Fruit fly (Drosophila melanogaster) whole organism, embryonic: ENCODE data around the gene CG7016.
A peak's percentile ranks its signal among the peaks of the same experiment; 100 is the strongest.

Experiments
- Blimp-1 ChIP-seq: fragments of 200-800 bp; sonication (Bioruptor generic); optimal IDR thresholded peaks from 3 replicates; lab custom pipeline; 2018; ENCODE audit warnings: missing biosample characterization, missing genetic modification characterization, mild to moderate bottlenecking, moderate library complexity, missing genetic modification reagents
- CG10543 ChIP-seq: fragments of 200-800 bp; sonication (Bioruptor generic); optimal IDR thresholded peaks from 3 replicates; lab custom pipeline; 2017; ENCODE audit warnings: missing biosample characterization, mild to moderate bottlenecking, missing genetic modification characterization, moderate library complexity
- CG10959 ChIP-seq: fragments of 200-800 bp; sonication (Bioruptor generic); IDR thresholded peaks from 2 replicates; pipeline ENCODE4 v1.3.6; 2022; ENCODE audit warnings: missing biosample characterization, missing genetic modification characterization
- CG11696 ChIP-seq: fragments of 200-800 bp; sonication (Bioruptor generic); IDR thresholded peaks from 2 replicates; pipeline ENCODE4 v1.3.6; 2022; ENCODE audit warnings: missing biosample characterization, missing genetic modification characterization
- CG13894 ChIP-seq: fragments of 200-800 bp; sonication (Bioruptor generic); optimal IDR thresholded peaks from 3 replicates; lab custom pipeline; 2018; ENCODE audit warnings: missing biosample characterization, mild to moderate bottlenecking, missing genetic modification characterization, moderate library complexity
- CG15514 ChIP-seq: fragments of 200-800 bp; sonication (Bioruptor generic); optimal IDR thresholded peaks from 3 replicates; lab custom pipeline; 2017; ENCODE audit warnings: missing biosample characterization, missing genetic modification characterization, mild to moderate bottlenecking, moderate library complexity, missing genetic modification reagents
- CG16813 ChIP-seq: fragments of 200-800 bp; sonication (Bioruptor generic); IDR thresholded peaks from 3 replicates; pipeline ENCODE4 v1.3.6; 2022; ENCODE audit warnings: missing biosample characterization, missing genetic modification characterization; ENCODE audit not compliant: partially characterized antibody
- CG17612 ChIP-seq: fragments of 200-800 bp; sonication (Bioruptor generic); IDR thresholded peaks from 2 replicates; pipeline ENCODE4 v1.3.6; 2022; ENCODE audit warnings: missing biosample characterization, missing genetic modification characterization
- CG2116 ChIP-seq: fragments of 200-800 bp; sonication (Bioruptor generic); optimal IDR thresholded peaks from 3 replicates; lab custom pipeline; 2018; ENCODE audit warnings: missing biosample characterization, mild to moderate bottlenecking, missing genetic modification characterization
- CG2712 ChIP-seq: fragments of 200-800 bp; optimal IDR thresholded peaks from 3 replicates; lab custom pipeline; 2019; ENCODE audit warnings: missing biosample characterization, mild to moderate bottlenecking, missing genetic modification characterization, moderate library complexity
- CG3163 ChIP-seq: fragments of 200-800 bp; sonication (Bioruptor generic); optimal IDR thresholded peaks from 3 replicates; lab custom pipeline; 2016; ENCODE audit warnings: missing biosample characterization, missing genetic modification characterization
- CG3281 ChIP-seq: fragments of 200-800 bp; sonication (Bioruptor generic); optimal IDR thresholded peaks from 3 replicates; lab custom pipeline; 2017; ENCODE audit warnings: missing biosample characterization, mild to moderate bottlenecking, missing genetic modification characterization
- CG33557 ChIP-seq: fragments of 200-800 bp; sonication (Bioruptor generic); optimal IDR thresholded peaks from 2 replicates; lab custom pipeline; 2019; ENCODE audit warnings: missing biosample characterization, mild to moderate bottlenecking, missing genetic modification characterization, moderate library complexity
- CG6854 ChIP-seq: fragments of 200-800 bp; sonication (Bioruptor generic); optimal IDR thresholded peaks from 3 replicates; lab custom pipeline; 2017; ENCODE audit warnings: missing biosample characterization, mild to moderate bottlenecking, missing genetic modification characterization
- CG9437 ChIP-seq: fragments of 200-800 bp; sonication (Bioruptor generic); optimal IDR thresholded peaks from 2 replicates; lab custom pipeline; 2018; ENCODE audit warnings: missing biosample characterization, mild to moderate bottlenecking, missing genetic modification characterization
- CG9876 ChIP-seq: fragments of 200-800 bp; sonication (Bioruptor generic); optimal IDR thresholded peaks from 2 replicates; lab custom pipeline; 2016; ENCODE audit warnings: missing biosample characterization, missing genetic modification characterization
- Dfd ChIP-seq, 2 experiments: fragments of >200 bp; optimal IDR thresholded peaks; 2 replicates each; lab custom pipeline; 2017; ENCODE audit warnings: missing biosample characterization in 2 of 2, missing genetic modification characterization in 2 of 2
- GATAe ChIP-seq: fragments of 200-800 bp; sonication (Bioruptor generic); conservative IDR thresholded peaks from 2 replicates; pipeline ENCODE4 v1.3.6; 2022; ENCODE audit warnings: missing biosample characterization, missing genetic modification characterization
- Gug ChIP-seq: fragments of 200-800 bp; sonication (Bioruptor generic); IDR thresholded peaks from 4 replicates; pipeline ENCODE4 v1.3.6; 2022; ENCODE audit warnings: missing biosample characterization, missing genetic modification characterization
- HLHmδ ChIP-seq: fragments of 200-800 bp; sonication (Bioruptor generic); optimal IDR thresholded peaks from 2 replicates; lab custom pipeline; 2018; ENCODE audit warnings: missing biosample characterization, mild to moderate bottlenecking, missing genetic modification characterization, moderate library complexity
- Lpt ChIP-seq: fragments of >200 bp; optimal IDR thresholded peaks from 2 replicates; lab custom pipeline; 2018; ENCODE audit warnings: missing biosample characterization, missing genetic modification characterization
- Mad ChIP-seq: fragments of 200-800 bp; sonication (Bioruptor generic); optimal IDR thresholded peaks from 2 replicates; lab custom pipeline; 2016; ENCODE audit warnings: missing biosample characterization, missing genetic modification characterization
- NC2α ChIP-seq: fragments of 200-800 bp; sonication (Bioruptor generic); optimal IDR thresholded peaks from 2 replicates; lab custom pipeline; 2016; ENCODE audit warnings: missing biosample characterization, missing genetic modification characterization
- Nf-YA ChIP-seq: fragments of 200-800 bp; sonication (Bioruptor generic); IDR thresholded peaks from 2 replicates; pipeline ENCODE4 v1.3.6; 2022; ENCODE audit warnings: missing biosample characterization, missing genetic modification characterization
- Sry-δ ChIP-seq: fragments of 200-800 bp; sonication (Bioruptor generic); optimal IDR thresholded peaks from 2 replicates; lab custom pipeline; 2016; ENCODE audit warnings: missing biosample characterization, missing genetic modification characterization
- ap ChIP-seq: fragments of 200-800 bp; sonication (Bioruptor generic); IDR thresholded peaks from 2 replicates; pipeline ENCODE4 v1.3.6; 2022; ENCODE audit warnings: missing biosample characterization, missing genetic modification characterization
- bsh ChIP-seq, 2 experiments: fragments of 200-800 bp; sonication (Bioruptor generic); optimal IDR thresholded peaks; 2 replicates each; lab custom pipeline; 2017 to 2018; ENCODE audit warnings: mild to moderate bottlenecking in 2 of 2, missing biosample characterization in 2 of 2, missing genetic modification characterization in 2 of 2, moderate library complexity in 1 of 2
- corto ChIP-seq: fragments of 200-800 bp; sonication (Bioruptor generic); optimal IDR thresholded peaks from 2 replicates; lab custom pipeline; 2016; ENCODE audit warnings: missing biosample characterization, mild to moderate bottlenecking, missing genetic modification characterization, moderate library complexity
- dimm ChIP-seq: fragments of 200-800 bp; sonication (Bioruptor generic); IDR thresholded peaks from 2 replicates; pipeline ENCODE4 v1.3.6; 2022; ENCODE audit warnings: missing biosample characterization, missing genetic modification characterization
- dmrt11E ChIP-seq: fragments of 200-800 bp; sonication (Bioruptor generic); optimal IDR thresholded peaks from 3 replicates; lab custom pipeline; 2018; ENCODE audit warnings: missing biosample characterization, mild to moderate bottlenecking, missing genetic modification characterization, moderate library complexity
- ewg ChIP-seq: fragments of 200-800 bp; sonication (Bioruptor generic); optimal IDR thresholded peaks from 3 replicates; lab custom pipeline; 2017; ENCODE audit warnings: mild to moderate bottlenecking, missing biosample characterization, missing genetic modification reagents, missing genetic modification characterization
- exex ChIP-seq: fragments of 200-800 bp; sonication (Bioruptor generic); optimal IDR thresholded peaks from 4 replicates; lab custom pipeline; 2018; ENCODE audit warnings: missing biosample characterization, mild to moderate bottlenecking, missing genetic modification characterization, moderate library complexity
- fd3F ChIP-seq: fragments of 200-800 bp; sonication (Bioruptor generic); optimal IDR thresholded peaks from 2 replicates; lab custom pipeline; 2018; ENCODE audit warnings: missing biosample characterization, mild to moderate bottlenecking, missing genetic modification characterization, moderate library complexity
- fd96Cb ChIP-seq: fragments of 200-800 bp; sonication (Bioruptor generic); optimal IDR thresholded peaks from 2 replicates; lab custom pipeline; 2018; ENCODE audit warnings: missing biosample characterization, mild to moderate bottlenecking, missing genetic modification characterization, moderate library complexity
- hbn ChIP-seq: fragments of 200-800 bp; sonication (Bioruptor generic); IDR thresholded peaks from 2 replicates; pipeline ENCODE4 v1.3.6; 2022; ENCODE audit warnings: missing biosample characterization, missing genetic modification characterization; ENCODE audit not compliant: partially characterized antibody
- jigr1 ChIP-seq: fragments of 200-800 bp; sonication (Bioruptor generic); IDR thresholded peaks from 3 replicates; pipeline ENCODE4 v1.3.6; 2022; ENCODE audit warnings: missing biosample characterization, missing genetic modification characterization
- lov ChIP-seq, 2 experiments: fragments of 200-800 bp in 1 of 2; fragments of >200 bp in 1 of 2; sonication (Bioruptor generic) in 1 of 2; IDR thresholded peaks in 1 of 2; optimal IDR thresholded peaks in 1 of 2; 2 replicates in 1 of 2; 3 replicates in 1 of 2; pipeline versions ENCODE4 v1.3.6 to Lab custom; 2017 to 2022; ENCODE audit warnings: missing biosample characterization in 1 of 2, missing genetic modification characterization in 1 of 2
- mirr ChIP-seq: fragments of 200-800 bp; sonication (Bioruptor generic); optimal IDR thresholded peaks from 3 replicates; lab custom pipeline; 2018; ENCODE audit warnings: missing biosample characterization, mild to moderate bottlenecking, missing genetic modification characterization
- nerfin-1 ChIP-seq: fragments of 200-800 bp; sonication (Bioruptor generic); optimal IDR thresholded peaks from 3 replicates; lab custom pipeline; 2019; ENCODE audit warnings: missing biosample characterization, mild to moderate bottlenecking, missing genetic modification characterization, moderate library complexity
- pros ChIP-seq: fragments of 200-800 bp; sonication (Bioruptor generic); optimal IDR thresholded peaks from 3 replicates; lab custom pipeline; 2019; ENCODE audit warnings: missing biosample characterization, mild to moderate bottlenecking, missing genetic modification characterization, moderate library complexity
- rib ChIP-seq: fragments of 200-800 bp; sonication (Bioruptor generic); IDR thresholded peaks from 2 replicates; pipeline ENCODE4 v1.3.6; 2022; ENCODE audit warnings: missing biosample characterization, missing genetic modification characterization
- schlank ChIP-seq: fragments of 200-800 bp; sonication (Bioruptor generic); optimal IDR thresholded peaks from 2 replicates; lab custom pipeline; 2018; ENCODE audit warnings: missing biosample characterization, mild to moderate bottlenecking, missing genetic modification characterization
- sima ChIP-seq: fragments of 200-800 bp; sonication (Bioruptor generic); optimal IDR thresholded peaks from 2 replicates; lab custom pipeline; 2016; ENCODE audit warnings: missing biosample characterization, missing genetic modification characterization
- ssp ChIP-seq: fragments of 200-800 bp; sonication (Bioruptor generic); IDR thresholded peaks from 2 replicates; pipeline ENCODE4 v1.3.6; 2022; ENCODE audit warnings: missing biosample characterization, missing genetic modification characterization
- trem ChIP-seq: fragments of 200-800 bp; optimal IDR thresholded peaks from 3 replicates; lab custom pipeline; 2019; ENCODE audit warnings: missing biosample characterization, mild to moderate bottlenecking, missing genetic modification characterization, moderate library complexity
- wor ChIP-seq: fragments of 200-800 bp; sonication (Bioruptor generic); IDR thresholded peaks from 2 replicates; pipeline ENCODE4 v1.3.6; 2022; ENCODE audit warnings: missing biosample characterization, missing genetic modification characterization
- zf30C ChIP-seq: fragments of 200-800 bp; sonication (Bioruptor generic); optimal IDR thresholded peaks from 3 replicates; lab custom pipeline; 2018; ENCODE audit warnings: missing biosample characterization, mild to moderate bottlenecking, missing genetic modification characterization
- zfh1 ChIP-seq: fragments of 200-800 bp; sonication (Bioruptor generic); IDR thresholded peaks from 3 replicates; pipeline ENCODE4 v1.3.6; 2022; ENCODE audit warnings: missing biosample characterization, missing genetic modification characterization

The CG7016 gene

DNA sequence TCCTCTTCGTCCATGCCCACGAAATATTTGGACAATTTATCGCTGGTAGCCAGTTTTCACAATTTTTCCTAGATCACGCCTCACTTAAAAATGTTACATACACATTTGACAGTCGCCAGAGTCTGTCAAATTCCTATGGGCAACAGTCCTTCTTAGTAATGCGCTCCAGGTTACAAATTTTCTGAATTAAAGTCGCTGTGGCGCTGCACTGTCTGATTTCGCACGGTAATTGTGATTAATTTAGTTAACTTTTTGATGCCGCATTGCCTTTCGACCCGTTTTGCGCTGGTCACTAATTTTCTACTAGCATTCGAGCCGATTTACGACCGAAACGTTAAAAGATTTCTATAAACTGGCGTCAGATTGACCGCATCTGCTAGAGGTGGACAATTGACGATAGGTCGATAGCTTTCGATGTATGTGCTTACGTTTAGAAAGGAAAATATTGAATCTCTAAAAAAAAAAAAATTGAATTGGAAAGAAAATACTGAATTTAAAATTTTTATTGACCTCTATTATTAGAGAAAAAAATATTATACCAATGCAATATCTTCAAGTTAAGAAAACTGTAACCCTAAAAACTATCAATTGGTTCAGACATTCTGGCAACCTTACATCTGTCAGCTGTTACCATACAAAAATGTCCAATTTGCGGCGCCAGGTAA lies 49.0 kb upstream of the CG7016 start, which contains the start of the genes lili and CG34150 (continued):
- TF ChIP-seq HLHmδ (GFP tag; lab: Kevin White, UChicago) (no peak), Dfd (GFP tag; optimal IDR thresholded peaks at IDR 0.05; lab: Kevin White, UChicago) (no peak), Lpt (GFP tag; lab: Kevin White, UChicago) (no peak), NC2α (GFP tag; lab: Kevin White, UChicago) (no peak), zf30C (GFP tag; lab: Kevin White, UChicago) (peak; percentile 22), nerfin-1 (tag; lab: Kevin White, UChicago) (peak; percentile 97), dimm (GFP tag; lab: Robert Waterston, UW) (no peak), CG17612 (GFP tag; lab: Robert Waterston, UW) (0 out of 2 replicates have a peak, but pooled peaks have one; percentile 36), CG3163 (peak; percentile 34), Nf-YA (GFP tag; lab: Robert Waterston, UW) (peak; percentile 50; the same call in 1 of the 2 replicates), CG9876 (GFP tag; lab: Kevin White, UChicago) (no peak), hbn (GFP tag; lab: Robert Waterston, UW) (peak; percentile 75), CG9437 (peak; percentile 95), trem (tag; lab: Kevin White, UChicago) (peak; percentile 92), Blimp-1 (GFP tag; lab: Kevin White, UChicago) (peak; percentile 76), sima (peak; percentile 41), CG33557 (GFP tag; lab: Kevin White, UChicago) (peak; percentile 76), ap (GFP tag; lab: Robert Waterston, UW) (0 out of 2 replicates have a peak, but pooled peaks have one; percentile 18), CG2116 (peak; percentile 89), CG15514 (GFP tag; lab: Kevin White, UChicago) (peak; percentile 79), jigr1 (GFP tag; lab: Robert Waterston, UW) (peak; percentile 36; the same call in 1 of the 3 replicates), Mad (GFP tag; lab: Kevin White, UChicago) (peak; percentile 87), schlank (tag; lab: Kevin White, UChicago) (no peak), CG16813 (GFP tag; lab: Robert Waterston, UW) (peak; percentile 78), fd3F (GFP tag; lab: Kevin White, UChicago) (peak; percentile 67), rib (no peak), lov (optimal IDR thresholded peaks at IDR 0.05; lab: Kevin White, UChicago) (no peak), lov (GFP tag; IDR thresholded peaks at IDR 0.05; lab: Robert Waterston, UW) (no peak), Gug (GFP tag; lab: Robert Waterston, UW) (peak; percentile 57; the same call in 3 of the 4 replicates), mirr (no peak), ewg (GFP tag; lab: Kevin White, UChicago) (peak; percentile 51), CG10543 (GFP tag; lab: Kevin White, UChicago) (peak; percentile 71), Sry-δ (GFP tag; lab: Kevin White, UChicago) (peak; percentile 95), CG3281 (GFP tag; lab: Kevin White, UChicago) (peak; percentile 67), CG6854 (GFP tag; lab: Kevin White, UChicago) (no peak), wor (0 out of 2 replicates have a peak, but pooled peaks have one; percentile 26), fd96Cb (tag; lab: Kevin White, UChicago) (peak; percentile 36), CG11696 (GFP tag; lab: Robert Waterston, UW) (no peak), bsh (GFP tag; optimal IDR thresholded peaks at IDR 0.05; lab: Kevin White, UChicago) (peak; percentile 0 to 68), CG13894 (peak; percentile 80), CG2712 (tag; lab: Kevin White, UChicago) (peak; percentile 86), CG10959 (GFP tag; lab: Robert Waterston, UW) (no peak), corto (GFP tag; lab: Kevin White, UChicago) (no peak), zfh1 (GFP tag; lab: Robert Waterston, UW) (peak; percentile 74; the same call in 2 of the 3 replicates), exex (tag; lab: Kevin White, UChicago) (no peak), GATAe (GFP tag; lab: Robert Waterston, UW) (no peak), pros (no peak), dmrt11E (tag; lab: Kevin White, UChicago) (peak; percentile 69), ssp (GFP tag; lab: Robert Waterston, UW) (peak; percentile 71)
